Worm (Caenorhabditis elegans): Measurements from ENCODE around the gene trx-1.

The trx-1 gene

ce11 chrII:7707383-7707782 is 46.0 kb downstream of the trx-1 start, which contains the start of gene luc-7L:
Gene luc-7L (minus strand): TSS chrII:7707483.
- TF ChIP-seq ceh-58 (GFP tag; IDR thresholded peaks at IDR 0.05) (no peak), cebp-1 (GFP tag; IDR thresholded peaks at IDR 0.05) (no peak), cebp-1 (tag; optimal IDR thresholded peaks at IDR 0.05) (no peak), die-1 (tag; optimal IDR thresholded peaks at IDR 0.05) (no peak), B0261.1 (tag; optimal IDR thresholded peaks at IDR 0.05) (no peak), snpc-3.4 (tag; optimal IDR thresholded peaks at IDR 0.05) (no peak), ZK185.1 (tag; optimal IDR thresholded peaks at IDR 0.05; ENCODE audit: poor library complexity, severe bottlenecking) (no peak), lir-1 (GFP tag; conservative IDR thresholded peaks at IDR 0.05) (no peak), Y79H2A.3 (GFP tag; conservative IDR thresholded peaks at IDR 0.05) (no peak), Y53F4B.3 (GFP tag; IDR thresholded peaks at IDR 0.05) (no peak), F22D6.2 (tag; optimal IDR thresholded peaks at IDR 0.05) (no peak), F57C9.4 (tag; optimal IDR thresholded peaks at IDR 0.05) (no peak), F37B4.10 (GFP tag; IDR thresholded peaks at IDR 0.05) (no peak), Y53G8AR.9 (GFP tag; conservative IDR thresholded peaks at IDR 0.05) (no peak)

DNA sequence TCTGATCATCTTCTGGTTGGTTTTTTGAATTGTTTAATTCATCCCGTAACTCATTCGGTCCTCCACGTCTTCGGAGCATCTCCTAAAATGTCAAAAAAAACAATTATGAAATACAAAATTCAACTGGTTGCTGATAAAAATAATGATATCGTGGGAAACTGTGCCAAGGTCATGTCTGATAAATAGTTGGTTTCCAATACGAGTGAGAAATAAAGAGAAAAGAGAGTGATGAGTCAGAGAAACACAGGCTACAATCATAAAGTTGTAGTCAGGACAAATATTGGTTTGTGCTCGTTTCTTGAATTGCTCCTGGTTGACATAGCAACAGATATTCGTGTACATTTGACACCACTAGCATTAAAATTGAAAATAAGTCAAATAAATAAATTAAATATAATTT is 48.2 kb downstream of the trx-1 start, which contains the start of gene B0495.7:
B0495.7 (minus strand) TSS at position 82 of the 400 bp plus-strand sequence.
- TF ChIP-seq akir-1 (GFP tag; optimal IDR thresholded peaks at IDR 0.05), result no peak
- TF ChIP-seq zfh-2 (GFP tag; conservative IDR thresholded peaks at IDR 0.05), result no peak
- TF ChIP-seq nhr-80 (tag; optimal IDR thresholded peaks at IDR 0.05), result peak; percentile 73
- TF ChIP-seq F37B4.10 (GFP tag; IDR thresholded peaks at IDR 0.05), result no peak
- TF ChIP-seq ceh-58 (GFP tag; IDR thresholded peaks at IDR 0.05), result no peak
- no peak for TF ChIP-seq F39B2.1 (GFP tag; IDR thresholded peaks at IDR 0.05)
- no peak for TF ChIP-seq F23B12.7 (tag; optimal IDR thresholded peaks at IDR 0.05; ENCODE audit: insufficient read depth)
- TF ChIP-seq F22D6.2 (tag; optimal IDR thresholded peaks at IDR 0.05), result no peak
- no peak for TF ChIP-seq lin-54 (GFP tag; optimal IDR thresholded peaks at IDR 0.05)
- TF ChIP-seq ztf-3 (GFP tag; optimal IDR thresholded peaks at IDR 0.05), result no peak
- TF ChIP-seq cebp-1 (GFP tag; IDR thresholded peaks at IDR 0.05), result no peak
- TF ChIP-seq cebp-1 (tag; optimal IDR thresholded peaks at IDR 0.05), result peak; percentile 46
- no peak for TF ChIP-seq madf-8 (GFP tag; conservative IDR thresholded peaks at IDR 0.05)
- no peak for TF ChIP-seq lin-26 (GFP tag; IDR thresholded peaks at IDR 0.05)
- TF ChIP-seq attf-6 (GFP tag; IDR thresholded peaks at IDR 0.05), result no peak

- no peak for TF ChIP-seq atf-7 (tag; optimal IDR thresholded peaks at IDR 0.05)
- TF ChIP-seq bed-2 (GFP tag; IDR thresholded peaks at IDR 0.05), result no peak
- TF ChIP-seq nhr-80 (tag; optimal IDR thresholded peaks at IDR 0.05), result no peak
These were observed 49.0 kb downstream of the trx-1 start for ce11 chrII:7704387-7704786.

Data from whole organism, young adult.